Fruit fly (Drosophila melanogaster) whole organism, embryonic: ENCODE measurements around the gene P5CDh2.

Experiments used
- Bgb ChIP-seq: fragments of 200-800 bp; sonication (Bioruptor generic); IDR thresholded peaks from 2 replicates; pipeline ENCODE4 v1.3.6; 2022; ENCODE audit warnings: missing biosample characterization, missing genetic modification characterization; ENCODE audit not compliant: partially characterized antibody
- CG10209 ChIP-seq: fragments of 200-800 bp; sonication (Bioruptor generic); optimal IDR thresholded peaks from 3 replicates; lab custom pipeline; 2017; ENCODE audit warnings: missing biosample characterization, mild to moderate bottlenecking, missing genetic modification characterization, missing genetic modification reagents
- CG10543 ChIP-seq: fragments of 200-800 bp; sonication (Bioruptor generic); optimal IDR thresholded peaks from 3 replicates; lab custom pipeline; 2017; ENCODE audit warnings: missing biosample characterization, mild to moderate bottlenecking, missing genetic modification characterization, moderate library complexity
- CG13287 ChIP-seq: fragments of 200-800 bp; sonication (Bioruptor generic); IDR thresholded peaks from 2 replicates; pipeline ENCODE4 v1.3.6; 2022; ENCODE audit warnings: missing biosample characterization, missing genetic modification characterization; ENCODE audit not compliant: partially characterized antibody
- CG14860 ChIP-seq: fragments of 200-800 bp; sonication (Bioruptor generic); IDR thresholded peaks from 3 replicates; pipeline ENCODE4 v1.3.6; 2022; ENCODE audit warnings: missing biosample characterization, missing genetic modification characterization; ENCODE audit not compliant: partially characterized antibody
- CG16813 ChIP-seq: fragments of 200-800 bp; sonication (Bioruptor generic); IDR thresholded peaks from 3 replicates; pipeline ENCODE4 v1.3.6; 2022; ENCODE audit warnings: missing biosample characterization, missing genetic modification characterization; ENCODE audit not compliant: partially characterized antibody
- CG2116 ChIP-seq: fragments of 200-800 bp; sonication (Bioruptor generic); optimal IDR thresholded peaks from 3 replicates; lab custom pipeline; 2018; ENCODE audit warnings: missing biosample characterization, mild to moderate bottlenecking, missing genetic modification characterization
- CG2129 ChIP-seq: fragments of 200-800 bp; sonication (Bioruptor generic); IDR thresholded peaks from 2 replicates; pipeline ENCODE4 v1.3.6; 2022; ENCODE audit warnings: missing biosample characterization, missing genetic modification characterization; ENCODE audit not compliant: partially characterized antibody
- CG2678 ChIP-seq: fragments of 200-800 bp; sonication (Bioruptor generic); optimal IDR thresholded peaks from 3 replicates; lab custom pipeline; 2019; ENCODE audit warnings: missing biosample characterization, mild to moderate bottlenecking, missing genetic modification characterization, moderate library complexity
- CG34224 ChIP-seq: fragments of 200-800 bp; sonication (Bioruptor generic); IDR thresholded peaks from 3 replicates; pipeline ENCODE4 v1.3.6; 2022; ENCODE audit warnings: missing biosample characterization, missing genetic modification characterization; ENCODE audit not compliant: partially characterized antibody
- CG4707 ChIP-seq: fragments of 200-800 bp; sonication (Bioruptor generic); optimal IDR thresholded peaks from 2 replicates; lab custom pipeline; 2018; ENCODE audit warnings: missing biosample characterization, mild to moderate bottlenecking, missing genetic modification characterization, moderate library complexity
- CG6175 ChIP-seq: fragments of 200-800 bp; sonication (Bioruptor generic); IDR thresholded peaks from 3 replicates; pipeline ENCODE4 v1.3.6; 2022; ENCODE audit warnings: missing biosample characterization, missing genetic modification characterization
- CG6854 ChIP-seq: fragments of 200-800 bp; sonication (Bioruptor generic); optimal IDR thresholded peaks from 3 replicates; lab custom pipeline; 2017; ENCODE audit warnings: missing biosample characterization, mild to moderate bottlenecking, missing genetic modification characterization
- CG7786 ChIP-seq: fragments of 200-800 bp; sonication (Bioruptor generic); optimal IDR thresholded peaks from 2 replicates; lab custom pipeline; 2016; ENCODE audit warnings: missing biosample characterization, missing genetic modification characterization
- CG7963 ChIP-seq: fragments of 200-800 bp; sonication (Bioruptor generic); IDR thresholded peaks from 3 replicates; pipeline ENCODE4 v1.3.6; 2022; ENCODE audit warnings: missing biosample characterization, missing genetic modification characterization; ENCODE audit not compliant: partially characterized antibody
- CG8359 ChIP-seq: fragments of 200-800 bp; sonication (Bioruptor generic); optimal IDR thresholded peaks from 2 replicates; lab custom pipeline; 2017; ENCODE audit warnings: missing biosample characterization, mild to moderate bottlenecking, missing genetic modification characterization, borderline replicate concordance
- CG9437 ChIP-seq: fragments of 200-800 bp; sonication (Bioruptor generic); optimal IDR thresholded peaks from 2 replicates; lab custom pipeline; 2018; ENCODE audit warnings: missing biosample characterization, mild to moderate bottlenecking, missing genetic modification characterization
- CkIIα-i1 ChIP-seq: fragments of 200-800 bp; sonication (Bioruptor generic); IDR thresholded peaks from 2 replicates; pipeline ENCODE4 v1.3.6; 2022; ENCODE audit warnings: missing biosample characterization, missing genetic modification characterization
- Dp ChIP-seq: fragments of 200-800 bp; sonication (Bioruptor generic); optimal IDR thresholded peaks from 2 replicates; lab custom pipeline; 2018; ENCODE audit warnings: missing biosample characterization, mild to moderate bottlenecking, missing genetic modification characterization, moderate library complexity
- Dref ChIP-seq: fragments of 200-800 bp; sonication (Bioruptor generic); IDR thresholded peaks from 2 replicates; pipeline ENCODE4 v1.3.6; 2022; ENCODE audit warnings: missing biosample characterization, missing genetic modification characterization
- E2f2 ChIP-seq: fragments of 200-800 bp; sonication (Bioruptor generic); IDR thresholded peaks from 2 replicates; pipeline ENCODE4 v1.3.6; 2022; ENCODE audit warnings: missing biosample characterization, missing genetic modification characterization
- HLH4C ChIP-seq: fragments of 200-800 bp; sonication (Bioruptor generic); IDR thresholded peaks from 3 replicates; pipeline ENCODE4 v1.3.6; 2022; ENCODE audit warnings: missing biosample characterization, missing genetic modification characterization; ENCODE audit not compliant: partially characterized antibody
- Hsf ChIP-seq: fragments of 200-800 bp; sonication (Bioruptor generic); optimal IDR thresholded peaks from 3 replicates; lab custom pipeline; 2016; ENCODE audit warnings: missing biosample characterization, missing genetic modification characterization
- NK7.1 ChIP-seq: fragments of 200-800 bp; sonication (Bioruptor generic); optimal IDR thresholded peaks from 3 replicates; lab custom pipeline; 2016; ENCODE audit warnings: missing biosample characterization, missing genetic modification characterization
- Opbp ChIP-seq: fragments of 200-800 bp; sonication (Bioruptor generic); IDR thresholded peaks from 3 replicates; pipeline ENCODE4 v1.3.6; 2022; ENCODE audit warnings: missing biosample characterization, missing genetic modification characterization; ENCODE audit not compliant: partially characterized antibody
- Ravus ChIP-seq: fragments of 200-800 bp; sonication (Bioruptor generic); IDR thresholded peaks from 2 replicates; pipeline ENCODE4 v1.3.6; 2022; ENCODE audit warnings: missing biosample characterization, missing genetic modification characterization
- ato ChIP-seq: fragments of 200-800 bp; sonication (Bioruptor generic); IDR thresholded peaks from 2 replicates; pipeline ENCODE4 v1.3.6; 2022; ENCODE audit warnings: missing biosample characterization, missing genetic modification characterization; ENCODE audit not compliant: partially characterized antibody
- chn ChIP-seq: fragments of 200-800 bp; sonication (Bioruptor generic); optimal IDR thresholded peaks from 2 replicates; lab custom pipeline; 2016; ENCODE audit warnings: missing biosample characterization, missing genetic modification characterization
- crp ChIP-seq, 2 experiments: fragments of 200-800 bp; sonication (Bioruptor generic); optimal IDR thresholded peaks; 2 replicates in 1 of 2; 3 replicates in 1 of 2; lab custom pipeline; 2017; ENCODE audit warnings: missing biosample characterization in 2 of 2, missing genetic modification characterization in 2 of 2, mild to moderate bottlenecking in 1 of 2, moderate library complexity in 1 of 2
- gem ChIP-seq: fragments of 200-800 bp; sonication (Bioruptor generic); optimal IDR thresholded peaks from 2 replicates; lab custom pipeline; 2019; ENCODE audit warnings: missing biosample characterization, mild to moderate bottlenecking, missing genetic modification characterization, moderate library complexity
- hbn ChIP-seq: fragments of 200-800 bp; sonication (Bioruptor generic); IDR thresholded peaks from 2 replicates; pipeline ENCODE4 v1.3.6; 2022; ENCODE audit warnings: missing biosample characterization, missing genetic modification characterization; ENCODE audit not compliant: partially characterized antibody
- knrl ChIP-seq: fragments of 200-800 bp; sonication (Bioruptor generic); IDR thresholded peaks from 3 replicates; pipeline ENCODE4 v1.3.6; 2022; ENCODE audit warnings: missing biosample characterization, missing genetic modification characterization; ENCODE audit not compliant: partially characterized antibody
- lov ChIP-seq, 2 experiments: fragments of 200-800 bp in 1 of 2; fragments of >200 bp in 1 of 2; sonication (Bioruptor generic) in 1 of 2; IDR thresholded peaks in 1 of 2; optimal IDR thresholded peaks in 1 of 2; 2 replicates in 1 of 2; 3 replicates in 1 of 2; pipeline versions ENCODE4 v1.3.6 to Lab custom; 2017 to 2022; ENCODE audit warnings: missing biosample characterization in 1 of 2, missing genetic modification characterization in 1 of 2
- nerfin-2 ChIP-seq: fragments of 200-800 bp; sonication (Bioruptor generic); IDR thresholded peaks from 2 replicates; pipeline ENCODE4 v1.3.6; 2022; ENCODE audit warnings: missing biosample characterization, missing genetic modification characterization; ENCODE audit not compliant: partially characterized antibody
- otp ChIP-seq: fragments of 200-800 bp; sonication (Bioruptor generic); IDR thresholded peaks from 3 replicates; pipeline ENCODE4, ENCODE4 v1.3.6; 2022; ENCODE audit warnings: missing biosample characterization, missing genetic modification characterization
- pzg ChIP-seq: fragments of 200-800 bp; sonication (Bioruptor generic); optimal IDR thresholded peaks from 3 replicates; lab custom pipeline; 2018; ENCODE audit warnings: missing biosample characterization, mild to moderate bottlenecking, missing genetic modification characterization, moderate library complexity
- ro ChIP-seq: fragments of 200-800 bp; sonication (Bioruptor generic); IDR thresholded peaks from 2 replicates; pipeline ENCODE4 v1.3.6; 2022; ENCODE audit warnings: missing biosample characterization, missing genetic modification characterization
- sna ChIP-seq: fragments of 200-800 bp; sonication (Bioruptor generic); IDR thresholded peaks from 2 replicates; pipeline ENCODE4 v1.3.6; 2022; ENCODE audit warnings: missing biosample characterization, missing genetic modification characterization; ENCODE audit not compliant: partially characterized antibody
- unc-4 ChIP-seq: fragments of 200-800 bp; sonication (Bioruptor generic); IDR thresholded peaks from 2 replicates; pipeline ENCODE4 v1.3.6; 2022; ENCODE audit warnings: missing biosample characterization, missing genetic modification characterization; ENCODE audit not compliant: partially characterized antibody
- zen2 ChIP-seq: fragments of 200-800 bp; sonication (Bioruptor generic); IDR thresholded peaks from 3 replicates; pipeline ENCODE4 v1.3.6; 2022; ENCODE audit warnings: missing biosample characterization, missing genetic modification characterization; ENCODE audit not compliant: partially characterized antibody

Gene P5CDh2

DNA sequence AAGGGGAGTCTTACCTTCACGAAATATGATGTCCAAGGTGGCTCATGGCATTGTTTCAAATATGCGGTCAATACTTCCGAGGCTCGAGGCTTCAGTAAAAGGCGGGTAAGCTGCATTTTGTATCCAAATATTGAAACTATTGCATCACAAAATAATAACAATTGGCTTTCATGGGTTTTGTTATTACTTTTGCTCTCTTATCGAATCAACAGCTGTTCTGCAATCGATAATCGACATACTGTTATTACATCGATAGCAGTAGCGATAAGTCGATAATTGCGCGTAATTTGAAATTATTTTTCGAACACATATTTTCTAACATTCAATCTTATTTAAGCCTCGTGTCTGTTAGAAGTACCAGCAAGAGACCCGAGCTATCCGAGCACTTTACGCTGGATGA lies 737 bp downstream of the P5CDh2 start, which contains the start of gene CG34148 (continued):
- peak; percentile 85 for TF ChIP-seq ato (GFP tag; lab: Robert Waterston, UW)
- no peak for TF ChIP-seq CG6175 (GFP tag; lab: Robert Waterston, UW)
- TF ChIP-seq hbn (GFP tag; lab: Robert Waterston, UW), result peak; percentile 77
- TF ChIP-seq CG10209, result no peak
- peak; percentile 45 to 90 for TF ChIP-seq crp (GFP tag; optimal IDR thresholded peaks at IDR 0.05; lab: Kevin White, UChicago)
- no peak for TF ChIP-seq CkIIα-i1 (GFP tag; lab: Robert Waterston, UW)
- peak; percentile 32 for TF ChIP-seq pzg (GFP tag; lab: Kevin White, UChicago)
- no peak for TF ChIP-seq CG4707 (GFP tag; lab: Kevin White, UChicago)
- peak; percentile 68; the same call in 2 of the 3 replicates for TF ChIP-seq Opbp (GFP tag; lab: Robert Waterston, UW)
- TF ChIP-seq Bgb (GFP tag; lab: Robert Waterston, UW), result peak; percentile 71
- TF ChIP-seq CG6854 (GFP tag; lab: Kevin White, UChicago), result no peak
- TF ChIP-seq zen2 (GFP tag; lab: Robert Waterston, UW), result peak; percentile 91
- peak; percentile 80 for TF ChIP-seq nerfin-2 (GFP tag; lab: Robert Waterston, UW)
- TF ChIP-seq Dp (GFP tag; lab: Kevin White, UChicago), result peak; percentile 89
- peak; percentile 72; the same call in 2 of the 3 replicates for TF ChIP-seq CG14860 (GFP tag; lab: Robert Waterston, UW)
- peak; percentile 50; the same call in 1 of the 3 replicates for TF ChIP-seq knrl (GFP tag; lab: Robert Waterston, UW)
- TF ChIP-seq Dref (GFP tag; lab: Robert Waterston, UW), result peak; percentile 81
- TF ChIP-seq CG13287, result peak; percentile 83
- TF ChIP-seq CG9437 (GFP tag; lab: Kevin White, UChicago), result no peak
- TF ChIP-seq CG7786 (GFP tag; lab: Kevin White, UChicago), result no peak
- no peak for TF ChIP-seq lov (optimal IDR thresholded peaks at IDR 0.05; lab: Kevin White, UChicago)
- TF ChIP-seq lov (GFP tag; IDR thresholded peaks at IDR 0.05; lab: Robert Waterston, UW), result no peak
- TF ChIP-seq CG8359 (GFP tag; lab: Kevin White, UChicago), result no peak
- peak; percentile 73 for TF ChIP-seq CG7963 (GFP tag; lab: Robert Waterston, UW)
- peak; percentile 87 for TF ChIP-seq HLH4C (GFP tag; lab: Robert Waterston, UW)
- TF ChIP-seq CG16813 (GFP tag; lab: Robert Waterston, UW), result peak; percentile 61; the same call in 2 of the 3 replicates
- no peak for TF ChIP-seq ro (GFP tag; lab: Robert Waterston, UW)
- TF ChIP-seq CG2129 (GFP tag; lab: Robert Waterston, UW), result peak; percentile 51
- TF ChIP-seq chn, result no peak
- TF ChIP-seq Ravus (GFP tag; lab: Robert Waterston, UW), result no peak
- peak; percentile 88 for TF ChIP-seq sna
- TF ChIP-seq E2f2, result peak; percentile 92
- TF ChIP-seq CG34224 (GFP tag; lab: Robert Waterston, UW), result peak; percentile 90
- TF ChIP-seq Hsf (GFP tag; lab: Kevin White, UChicago), result no peak
- TF ChIP-seq unc-4 (GFP tag; lab: Robert Waterston, UW), result peak; percentile 73
- TF ChIP-seq CG2678 (tag; lab: Kevin White, UChicago), result no peak
- TF ChIP-seq gem (tag; lab: Kevin White, UChicago), result no peak
- no peak for TF ChIP-seq otp (GFP tag; lab: Robert Waterston, UW)
- TF ChIP-seq CG2116 (GFP tag; lab: Kevin White, UChicago), result peak; percentile 74
- no peak for TF ChIP-seq NK7.1 (GFP tag; lab: Kevin White, UChicago)
- TF ChIP-seq CG10543 (GFP tag; lab: Kevin White, UChicago), result no peak
